Fruit fly (Drosophila melanogaster) whole organism, wandering third instar larva: ENCODE data around the gene cv-c.

Experiments used
- Abd-B ChIP-seq: fragments of >200 bp; optimal IDR thresholded peaks from 2 replicates; lab custom pipeline; 2017; ENCODE audit warnings: missing biosample characterization, missing genetic modification characterization
- CG32264 ChIP-seq: fragments of 200-800 bp; sonication (Bioruptor generic); optimal IDR thresholded peaks from 2 replicates; lab custom pipeline; 2016; ENCODE audit warnings: missing biosample characterization, missing genetic modification characterization
- CG9705 ChIP-seq: fragments of 200-800 bp; sonication (Bioruptor generic); optimal IDR thresholded peaks from 2 replicates; lab custom pipeline; 2018; ENCODE audit warnings: missing biosample characterization, mild to moderate bottlenecking, missing genetic modification characterization
- CrebA ChIP-seq: fragments of 200-800 bp; sonication (Bioruptor generic); optimal IDR thresholded peaks from 2 replicates; lab custom pipeline; 2016; ENCODE audit warnings: missing biosample characterization, mild to moderate bottlenecking, missing genetic modification characterization, borderline replicate concordance
- Dfd ChIP-seq: fragments of >200 bp; optimal IDR thresholded peaks from 2 replicates; lab custom pipeline; 2017; ENCODE audit warnings: missing biosample characterization, missing genetic modification characterization
- Dif ChIP-seq: fragments of 200-275, 200-300 bp; sonication (Bioruptor generic); optimal IDR thresholded peaks from 2 replicates; lab custom pipeline; 2018; ENCODE audit warnings: missing biosample characterization, missing genetic modification characterization; ENCODE audit not compliant: partially characterized antibody
- GATAd ChIP-seq: sonication (Bioruptor generic); optimal IDR thresholded peaks from 2 replicates; lab custom pipeline; 2016; ENCODE audit warnings: missing biosample characterization, missing genetic modification characterization
- HLH106 ChIP-seq: fragments of 200-800 bp; optimal IDR thresholded peaks from 3 replicates; lab custom pipeline; 2019; ENCODE audit warnings: missing biosample characterization, mild to moderate bottlenecking, missing genetic modification characterization, moderate library complexity
- Hnf4 ChIP-seq: fragments of 200-800 bp; sonication (Bioruptor generic); optimal IDR thresholded peaks from 2 replicates; lab custom pipeline; 2016; ENCODE audit warnings: missing biosample characterization, mild to moderate bottlenecking, missing genetic modification characterization
- Hr78 ChIP-seq: fragments of >200 bp; optimal IDR thresholded peaks from 2 replicates; lab custom pipeline; 2017; ENCODE audit warnings: missing biosample characterization, missing genetic modification characterization
- Hr83 ChIP-seq: fragments of 200-300 bp; sonication (Bioruptor generic); optimal IDR thresholded peaks from 2 replicates; lab custom pipeline; 2016; ENCODE audit warnings: missing biosample characterization, mild to moderate bottlenecking, missing genetic modification characterization, moderate library complexity; ENCODE audit not compliant: poor library complexity, severe bottlenecking
- Jra ChIP-seq: sonication (Bioruptor generic); optimal IDR thresholded peaks from 2 replicates; lab custom pipeline; 2016; ENCODE audit warnings: missing biosample characterization, missing genetic modification characterization
- Mio ChIP-seq: sonication (Bioruptor generic); optimal IDR thresholded peaks from 2 replicates; lab custom pipeline; 2016; ENCODE audit warnings: missing biosample characterization, missing genetic modification characterization
- Myc ChIP-seq: fragments of >200 bp; optimal IDR thresholded peaks from 2 replicates; lab custom pipeline; 2017
- N ChIP-seq: fragments of >200 bp; optimal IDR thresholded peaks from 2 replicates; lab custom pipeline; 2018; ENCODE audit warnings: missing biosample characterization, missing external identifiers, missing genetic modification characterization
- OdsH ChIP-seq: fragments of 200-800 bp; sonication (Bioruptor generic); optimal IDR thresholded peaks from 2 replicates; lab custom pipeline; 2016; ENCODE audit warnings: missing biosample characterization, mild to moderate bottlenecking, missing genetic modification characterization
- Rel ChIP-seq, 2 experiments: fragments of 200-800 bp; sonication (Bioruptor generic) in 1 of 2; optimal IDR thresholded peaks; 2 replicates in 1 of 2; 3 replicates in 1 of 2; lab custom pipeline; 2016 to 2019; ENCODE audit warnings: mild to moderate bottlenecking in 2 of 2, missing biosample characterization in 2 of 2, missing genetic modification characterization in 2 of 2, moderate library complexity in 1 of 2
- Sp1 ChIP-seq: fragments of 200-800 bp; sonication (Bioruptor generic); optimal IDR thresholded peaks from 3 replicates; lab custom pipeline; 2019; ENCODE audit warnings: missing biosample characterization, mild to moderate bottlenecking, missing genetic modification characterization, moderate library complexity
- Vsx2 ChIP-seq: fragments of 200-300, 225-300 bp; sonication (Bioruptor generic); optimal IDR thresholded peaks from 2 replicates; lab custom pipeline; 2018; ENCODE audit warnings: missing biosample characterization, missing genetic modification characterization; ENCODE audit not compliant: partially characterized antibody
- br ChIP-seq: fragments of 200-800 bp; sonication (Bioruptor generic); optimal IDR thresholded peaks from 2 replicates; lab custom pipeline; 2016; ENCODE audit warnings: missing biosample characterization, missing genetic modification characterization
- brk ChIP-seq: fragments of 200-800 bp; sonication (Bioruptor generic); optimal IDR thresholded peaks from 2 replicates; lab custom pipeline; 2016; ENCODE audit warnings: missing biosample characterization, mild to moderate bottlenecking, missing genetic modification characterization
- dl ChIP-seq, 2 experiments: fragments of 175-275, 200-275 bp in 1 of 2; fragments of 200-275 bp in 1 of 2; sonication (Bioruptor generic); optimal IDR thresholded peaks; lab custom pipeline; 2018; ENCODE audit warnings: mild to moderate bottlenecking in 2 of 2, missing biosample characterization in 2 of 2, missing genetic modification characterization in 2 of 2, moderate library complexity in 2 of 2; ENCODE audit not compliant: partially characterized antibody in 2 of 2, insufficient read depth in 1 of 2
- dmrt93B ChIP-seq: fragments of 200-800 bp; sonication (Bioruptor generic); optimal IDR thresholded peaks from 2 replicates; lab custom pipeline; 2018; ENCODE audit warnings: missing biosample characterization, mild to moderate bottlenecking, missing genetic modification characterization
- dsf ChIP-seq: sonication (Bioruptor generic); optimal IDR thresholded peaks from 2 replicates; lab custom pipeline; 2016; ENCODE audit warnings: missing biosample characterization, missing genetic modification characterization, borderline replicate concordance
- ey ChIP-seq: fragments of 200-800 bp; sonication (Bioruptor generic); optimal IDR thresholded peaks from 2 replicates; lab custom pipeline; 2016; ENCODE audit warnings: missing biosample characterization, missing genetic modification characterization
- foxo ChIP-seq, 2 experiments: fragments of 200-800 bp; sonication (Bioruptor generic); optimal IDR thresholded peaks; 2 replicates in 1 of 2; 3 replicates in 1 of 2; lab custom pipeline; 2016 to 2017; ENCODE audit warnings: missing biosample characterization in 2 of 2, missing genetic modification characterization in 2 of 2
- fru ChIP-seq: fragments of 200-800 bp; sonication (Bioruptor generic); optimal IDR thresholded peaks from 3 replicates; lab custom pipeline; 2016; ENCODE audit warnings: missing biosample characterization, mild to moderate bottlenecking, missing genetic modification characterization
- h ChIP-seq: fragments of 200-800 bp; sonication (Bioruptor generic); optimal IDR thresholded peaks from 3 replicates; lab custom pipeline; 2016; ENCODE audit warnings: missing biosample characterization, mild to moderate bottlenecking, missing genetic modification characterization
- jim ChIP-seq: fragments of 175-275, 200-325 bp; sonication (Bioruptor generic); optimal IDR thresholded peaks from 2 replicates; lab custom pipeline; 2016; ENCODE audit warnings: missing biosample characterization, mild to moderate bottlenecking, missing genetic modification characterization
- lola ChIP-seq: fragments of >200 bp; optimal IDR thresholded peaks from 2 replicates; lab custom pipeline; 2017; ENCODE audit warnings: missing biosample characterization, missing genetic modification characterization
- pan ChIP-seq: fragments of >200 bp; optimal IDR thresholded peaks from 2 replicates; lab custom pipeline; 2017
- psq ChIP-seq: fragments of 200-800 bp; sonication (Bioruptor generic); optimal IDR thresholded peaks from 3 replicates; lab custom pipeline; 2017; ENCODE audit warnings: missing biosample characterization, mild to moderate bottlenecking, missing genetic modification characterization, moderate library complexity
- rgr ChIP-seq: fragments of 200-800 bp; sonication (Bioruptor generic); optimal IDR thresholded peaks from 3 replicates; lab custom pipeline; 2016; ENCODE audit warnings: missing biosample characterization, mild to moderate bottlenecking, missing genetic modification characterization
- sage ChIP-seq: fragments of 200-800 bp; sonication (Bioruptor generic); optimal IDR thresholded peaks from 2 replicates; lab custom pipeline; 2016; ENCODE audit warnings: missing biosample characterization, mild to moderate bottlenecking, missing genetic modification characterization
- sv ChIP-seq: fragments of 200-800 bp; sonication (Bioruptor generic); optimal IDR thresholded peaks from 3 replicates; lab custom pipeline; 2016; ENCODE audit warnings: missing biosample characterization, missing genetic modification characterization
- tai ChIP-seq: sonication (Bioruptor generic); optimal IDR thresholded peaks from 2 replicates; lab custom pipeline; 2016; ENCODE audit warnings: missing biosample characterization, missing genetic modification characterization
- usp ChIP-seq: fragments of >200 bp; optimal IDR thresholded peaks from 2 replicates; lab custom pipeline; 2017; ENCODE audit warnings: missing biosample characterization, missing genetic modification characterization
- woc ChIP-seq: sonication (Bioruptor generic); optimal IDR thresholded peaks from 2 replicates; lab custom pipeline; 2016; ENCODE audit warnings: missing biosample characterization, mild to moderate bottlenecking, missing genetic modification characterization

Gene cv-c

dm6 chr3R:14390465-14390864, 91.0 kb downstream of the cv-c start:
- peak; percentile 9 for TF ChIP-seq h (GFP tag; lab: Kevin White, UChicago)
- TF ChIP-seq Sp1 (GFP tag; lab: Kevin White, UChicago) = no peak

- TF ChIP-seq Mio (GFP tag; lab: Kevin White, UChicago) (no peak), CrebA (GFP tag; lab: Kevin White, UChicago) (no peak), Myc (lab: Kevin White, UChicago) (no peak), sv (GFP tag; lab: Kevin White, UChicago) (no peak), Dfd (GFP tag; lab: Kevin White, UChicago) (no peak), h (GFP tag; lab: Kevin White, UChicago) (peak; percentile 39), HLH106 (tag; lab: Kevin White, UChicago) (peak; percentile 21), dmrt93B (no peak), fru (GFP tag; lab: Kevin White, UChicago) (no peak), Abd-B (GFP tag; lab: Kevin White, UChicago) (no peak), OdsH (GFP tag; lab: Kevin White, UChicago) (peak; percentile 21), ey (GFP tag; lab: Kevin White, UChicago) (peak; percentile 5), Dif (GFP tag; lab: Kevin White, UChicago) (no peak), dsf (GFP tag; lab: Kevin White, UChicago) (no peak), rgr (GFP tag; lab: Kevin White, UChicago) (no peak), CG32264 (GFP tag; lab: Kevin White, UChicago) (no peak), Hnf4 (no peak), sage (GFP tag; lab: Kevin White, UChicago) (no peak), tai (GFP tag; lab: Kevin White, UChicago) (no peak), Rel (GFP tag; optimal IDR thresholded peaks at IDR 0.05; lab: Kevin White, UChicago) (no peak), Rel (tag; optimal IDR thresholded peaks at IDR 0.05; lab: Kevin White, UChicago) (no peak), psq (GFP tag; lab: Kevin White, UChicago) (no peak), Hr83 (GFP tag; lab: Kevin White, UChicago) (no peak), GATAd (GFP tag; lab: Kevin White, UChicago) (no peak), Vsx2 (GFP tag; lab: Kevin White, UChicago) (no peak), Sp1 (GFP tag; lab: Kevin White, UChicago) (no peak), CG9705 (GFP tag; lab: Kevin White, UChicago) (no peak), br (GFP tag; lab: Kevin White, UChicago) (no peak), pan (lab: Kevin White, UChicago) (no peak), jim (GFP tag; lab: Kevin White, UChicago) (no peak), foxo (GFP tag; optimal IDR thresholded peaks at IDR 0.05; lab: Kevin White, UChicago) (peak in 1 of 2 experiments; percentile 8), Hr78 (GFP tag; lab: Kevin White, UChicago) (no peak), Jra (GFP tag; lab: Kevin White, UChicago) (no peak), N (GFP tag; lab: Kevin White, UChicago) (no peak), usp (GFP tag; lab: Kevin White, UChicago) (no peak), brk (GFP tag; lab: Kevin White, UChicago) (no peak), woc (GFP tag; lab: Kevin White, UChicago) (no peak)
Measured at dm6 chr3R:14389258-14389657, 92.3 kb downstream of the cv-c start.

DNA sequence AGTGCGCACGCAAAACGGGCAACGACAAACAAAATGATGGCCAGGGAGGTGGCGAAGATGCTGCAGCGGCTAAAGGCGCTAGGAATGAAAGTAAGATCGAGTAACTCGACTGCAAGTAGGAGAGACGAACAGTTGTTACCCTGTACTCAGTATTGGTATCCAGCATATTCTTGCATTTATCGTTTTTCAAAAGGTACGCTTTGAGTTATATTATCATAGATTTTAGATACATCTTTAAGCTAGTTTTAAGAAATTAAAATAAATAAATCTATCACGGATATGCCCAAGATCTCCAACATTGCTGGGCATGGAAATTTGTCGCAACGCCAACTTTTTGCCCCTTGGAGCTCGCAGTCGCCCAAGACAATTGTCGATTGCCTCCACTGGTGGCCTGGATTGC, 93.7 kb downstream of the cv-c start:
- peak in 1 of 2 experiments; percentile 70 for TF ChIP-seq foxo (GFP tag; optimal IDR thresholded peaks at IDR 0.05; lab: Kevin White, UChicago)
- peak; percentile 51 for TF ChIP-seq br (GFP tag; lab: Kevin White, UChicago)
- TF ChIP-seq dl (GFP tag; optimal IDR thresholded peaks at IDR 0.05; lab: Kevin White, UChicago; ENCODE audit: insufficient read depth in 1 of 2, partially characterized antibody in 2 of 2) = no peak
- TF ChIP-seq pan (lab: Kevin White, UChicago) = no peak
- TF ChIP-seq brk (GFP tag; lab: Kevin White, UChicago) = peak; percentile 35
- TF ChIP-seq jim (GFP tag; lab: Kevin White, UChicago) = no peak
- no peak for TF ChIP-seq Jra (GFP tag; lab: Kevin White, UChicago)
- TF ChIP-seq GATAd (GFP tag; lab: Kevin White, UChicago) = no peak
- TF ChIP-seq CrebA (GFP tag; lab: Kevin White, UChicago) = no peak
- no peak for TF ChIP-seq CG32264 (GFP tag; lab: Kevin White, UChicago)
- TF ChIP-seq sv (GFP tag; lab: Kevin White, UChicago) = no peak
- peak; percentile 43 for TF ChIP-seq dmrt93B
- peak; percentile 64 for TF ChIP-seq HLH106 (tag; lab: Kevin White, UChicago)
- TF ChIP-seq Sp1 (GFP tag; lab: Kevin White, UChicago) = peak; percentile 67
- no peak for TF ChIP-seq Mio (GFP tag; lab: Kevin White, UChicago)
- TF ChIP-seq sage (GFP tag; lab: Kevin White, UChicago) = no peak
- peak; percentile 69 for TF ChIP-seq fru (GFP tag; lab: Kevin White, UChicago)
- peak; percentile 56 for TF ChIP-seq woc (GFP tag; lab: Kevin White, UChicago)
- TF ChIP-seq usp (GFP tag; lab: Kevin White, UChicago) = no peak
- no peak for TF ChIP-seq Hr83 (GFP tag; lab: Kevin White, UChicago)
- TF ChIP-seq Hnf4 = peak; percentile 51
- peak; percentile 59 for TF ChIP-seq ey (GFP tag; lab: Kevin White, UChicago)
- peak; percentile 44 for TF ChIP-seq psq (GFP tag; lab: Kevin White, UChicago)
- peak; percentile 62 for TF ChIP-seq OdsH (GFP tag; lab: Kevin White, UChicago)
- TF ChIP-seq rgr (GFP tag; lab: Kevin White, UChicago) = peak; percentile 71
- TF ChIP-seq N (GFP tag; lab: Kevin White, UChicago) = no peak
- TF ChIP-seq Rel (GFP tag; optimal IDR thresholded peaks at IDR 0.05; lab: Kevin White, UChicago) = no peak
- no peak for TF ChIP-seq Rel (tag; optimal IDR thresholded peaks at IDR 0.05; lab: Kevin White, UChicago)
- TF ChIP-seq tai (GFP tag; lab: Kevin White, UChicago) = peak; percentile 18
- TF ChIP-seq lola (GFP tag; lab: Kevin White, UChicago) = no peak
- TF ChIP-seq Abd-B (GFP tag; lab: Kevin White, UChicago) = no peak
- TF ChIP-seq h (GFP tag; lab: Kevin White, UChicago) = peak; percentile 69
- TF ChIP-seq, all 38 proteins: peak for 15
